Fruit fly (Drosophila melanogaster): ENCODE data around the gene Prps.

The Prps gene

dm6 chr3L:9696650-9697526, at the start of gene Prps (continued):
- TF ChIP-seq D19A (tag; optimal IDR thresholded peaks at IDR 0.05) (peak; percentile 100), gsb (GFP tag; IDR thresholded peaks at IDR 0.05) (peak; percentile 40; the same call in 1 of the 2 replicates), Dip2 (GFP tag; IDR thresholded peaks at IDR 0.05) (no peak), CG32767 (GFP tag; IDR thresholded peaks at IDR 0.05) (0 out of 2 replicates have a peak, but pooled peaks have one; percentile 39), chn (GFP tag; optimal IDR thresholded peaks at IDR 0.05) (peak; percentile 59), CG1233 (GFP tag; optimal IDR thresholded peaks at IDR 0.05) (peak; percentile 63), ind (GFP tag; optimal IDR thresholded peaks at IDR 0.05) (peak; percentile 83), CG10979 (tag; optimal IDR thresholded peaks at IDR 0.05) (peak; percentile 71), Opbp (GFP tag; IDR thresholded peaks at IDR 0.05; ENCODE audit: partially characterized antibody) (no peak), CG4617 (GFP tag; optimal IDR thresholded peaks at IDR 0.05; ENCODE audit: borderline replicate concordance) (peak; percentile 17), Sox100B (GFP tag; optimal IDR thresholded peaks at IDR 0.05) (peak; percentile 44), gt (GFP tag; IDR thresholded peaks at IDR 0.05) (no peak; the same call in 1 of the 2 replicates), CG10267 (tag; optimal IDR thresholded peaks at IDR 0.05) (peak; percentile 61), CG10274 (GFP tag; optimal IDR thresholded peaks at IDR 0.05) (no peak), CG11398 (GFP tag; optimal IDR thresholded peaks at IDR 0.05) (peak; percentile 16), tap (tag; optimal IDR thresholded peaks at IDR 0.05) (peak; percentile 76), insv (GFP tag; optimal IDR thresholded peaks at IDR 0.05) (no peak), CG16779 (GFP tag; IDR thresholded peaks at IDR 0.05) (peak; percentile 87), CG31388 (GFP tag; optimal IDR thresholded peaks at IDR 0.05) (no peak), dimm (GFP tag; IDR thresholded peaks at IDR 0.05) (peak; percentile 36; the same call in 1 of the 2 replicates), E2f2 (GFP tag; IDR thresholded peaks at IDR 0.05) (peak; percentile 35; the same call in 1 of the 2 replicates), CG4820 (GFP tag; optimal IDR thresholded peaks at IDR 0.05) (peak; percentile 68), CG31441 (GFP tag; IDR thresholded peaks at IDR 0.05) (peak; percentile 67), org-1 (GFP tag; optimal IDR thresholded peaks at IDR 0.05) (peak; percentile 74), GATAe (GFP tag; conservative IDR thresholded peaks at IDR 0.05) (peak; percentile 49; the same call in 1 of the 2 replicates), Awh (GFP tag; IDR thresholded peaks at IDR 0.05) (peak; percentile 82), CG34376 (GFP tag; optimal IDR thresholded peaks at IDR 0.05) (peak; percentile 79), pita (GFP tag; optimal IDR thresholded peaks at IDR 0.05) (no peak), CG11085 (GFP tag; IDR thresholded peaks at IDR 0.05) (peak; percentile 56; the same call in 1 of the 2 replicates), CG8359 (GFP tag; optimal IDR thresholded peaks at IDR 0.05; ENCODE audit: borderline replicate concordance) (no peak), slbo (GFP tag; IDR thresholded peaks at IDR 0.05) (peak; percentile 82), YL-1 (GFP tag; optimal IDR thresholded peaks at IDR 0.05) (peak; percentile 29), PHDP (tag; optimal IDR thresholded peaks at IDR 0.05) (peak; percentile 82), CG18011 (GFP tag; optimal IDR thresholded peaks at IDR 0.05) (peak; percentile 53), CkIIα-i1 (GFP tag; IDR thresholded peaks at IDR 0.05) (no peak), Poxn (GFP tag; IDR thresholded peaks at IDR 0.05) (no peak), ems (GFP tag; optimal IDR thresholded peaks at IDR 0.05) (peak; percentile 81), phol (tag; optimal IDR thresholded peaks at IDR 0.05) (peak; percentile 62), B-H2 (GFP tag; optimal IDR thresholded peaks at IDR 0.05) (peak; percentile 62), nerfin-1 (tag; optimal IDR thresholded peaks at IDR 0.05) (peak; percentile 59), Ravus (GFP tag; IDR thresholded peaks at IDR 0.05) (peak; percentile 40), gce (GFP tag; IDR thresholded peaks at IDR 0.05) (peak; percentile 71; the same call in 1 of the 3 replicates), Spps (tag; optimal IDR thresholded peaks at IDR 0.05) (no peak), so (GFP tag; IDR thresholded peaks at IDR 0.05) (peak; percentile 81), CG7271 (tag; optimal IDR thresholded peaks at IDR 0.05) (no peak), CG8290 (GFP tag; optimal IDR thresholded peaks at IDR 0.05) (peak; percentile 37), CG8290 (tag; optimal IDR thresholded peaks at IDR 0.05) (peak; percentile 36 to 94), maf-S (GFP tag; optimal IDR thresholded peaks at IDR 0.05) (peak; percentile 63), grn (GFP tag; optimal IDR thresholded peaks at IDR 0.05) (peak; percentile 52)

Measured in whole organism, embryonic.